Fruit fly (Drosophila melanogaster): ENCODE results near the gene Smr.
A peak's percentile ranks its signal among the peaks of the same experiment; 100 is the strongest.

Smr gene

DNA sequence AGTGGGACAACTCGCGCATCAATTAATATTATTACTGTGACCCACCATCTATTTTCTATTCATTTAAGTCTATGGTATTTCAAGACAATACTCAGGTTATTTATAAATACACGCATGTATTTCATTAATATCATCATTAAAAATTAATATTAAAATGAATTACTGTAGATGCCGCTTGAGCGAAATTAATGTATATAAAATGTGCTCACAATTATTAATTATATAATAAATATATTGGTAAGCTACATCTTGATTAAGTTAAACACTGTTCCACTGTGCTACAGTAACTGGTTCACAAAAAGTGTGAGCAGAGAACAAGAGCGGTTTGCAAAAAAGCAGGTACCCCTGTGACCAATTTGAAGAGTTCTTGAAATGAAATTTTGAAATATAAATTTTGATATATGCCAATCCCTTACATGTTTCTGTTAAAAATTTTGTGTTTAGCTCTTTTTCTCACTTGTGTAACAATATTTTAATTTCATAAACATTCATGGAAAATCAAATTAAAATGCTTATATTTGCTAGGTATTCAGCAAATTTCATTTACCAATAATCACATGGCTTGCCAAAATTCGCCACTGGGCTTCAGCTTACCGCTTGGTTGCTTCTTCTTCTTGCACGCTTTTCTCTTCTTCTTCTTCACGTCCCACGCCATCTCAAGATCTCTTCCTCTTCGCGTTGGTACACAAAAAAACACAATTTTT is 8.7 kb upstream of the Smr start (continued):
- peak; percentile 99 for TF ChIP-seq ab (GFP tag; optimal IDR thresholded peaks at IDR 0.05)
- TF ChIP-seq CHES-1-like (GFP tag; optimal IDR thresholded peaks at IDR 0.05): peak; percentile 100
- TF ChIP-seq Tbp (GFP tag; optimal IDR thresholded peaks at IDR 0.05): no peak
- TF ChIP-seq CG16813 (GFP tag; IDR thresholded peaks at IDR 0.05; ENCODE audit: partially characterized antibody): peak; percentile 58
- TF ChIP-seq gcm2 (GFP tag; optimal IDR thresholded peaks at IDR 0.05): peak; percentile 100
- peak; percentile 99 for TF ChIP-seq esg (GFP tag; conservative IDR thresholded peaks at IDR 0.05)
- peak; percentile 100 for TF ChIP-seq CoRest (tag; optimal IDR thresholded peaks at IDR 0.05)
- TF ChIP-seq NK7.1 (GFP tag; optimal IDR thresholded peaks at IDR 0.05): peak; percentile 100
- TF ChIP-seq CG11723 (GFP tag; optimal IDR thresholded peaks at IDR 0.05): peak; percentile 100
- TF ChIP-seq nerfin-1 (tag; optimal IDR thresholded peaks at IDR 0.05): peak; percentile 99
- peak; percentile 98 for TF ChIP-seq Optix (GFP tag; IDR thresholded peaks at IDR 0.05)
- TF ChIP-seq pita (GFP tag; optimal IDR thresholded peaks at IDR 0.05): no peak
- TF ChIP-seq Spps (tag; optimal IDR thresholded peaks at IDR 0.05): peak; percentile 98
- TF ChIP-seq cad (GFP tag; optimal IDR thresholded peaks at IDR 0.05): no peak
- TF ChIP-seq CG9797 (GFP tag; optimal IDR thresholded peaks at IDR 0.05): peak; percentile 74
- TF ChIP-seq otp (GFP tag; IDR thresholded peaks at IDR 0.05): peak; percentile 98
- TF ChIP-seq slp2 (GFP tag; optimal IDR thresholded peaks at IDR 0.05): peak; percentile 100
- peak; percentile 100 for TF ChIP-seq CG6813 (GFP tag; optimal IDR thresholded peaks at IDR 0.05)
- TF ChIP-seq CG17912 (GFP tag; optimal IDR thresholded peaks at IDR 0.05): peak; percentile 90
- TF ChIP-seq CG6683 (GFP tag; optimal IDR thresholded peaks at IDR 0.05): peak; percentile 99
- TF ChIP-seq Gug (GFP tag; IDR thresholded peaks at IDR 0.05): peak; percentile 99
- TF ChIP-seq Bgb (GFP tag; IDR thresholded peaks at IDR 0.05; ENCODE audit: partially characterized antibody): no peak
- peak; percentile 99 for TF ChIP-seq Lhr (GFP tag; optimal IDR thresholded peaks at IDR 0.05)
- TF ChIP-seq hth (optimal IDR thresholded peaks at IDR 0.05): no peak
- TF ChIP-seq Sin3A (optimal IDR thresholded peaks at IDR 0.05): no peak
- TF ChIP-seq Mes4 (GFP tag; optimal IDR thresholded peaks at IDR 0.05): peak; percentile 100
- TF ChIP-seq chn (GFP tag; optimal IDR thresholded peaks at IDR 0.05): peak; percentile 99
- TF ChIP-seq sima (GFP tag; optimal IDR thresholded peaks at IDR 0.05): peak; percentile 99
- TF ChIP-seq CG11247 (GFP tag; IDR thresholded peaks at IDR 0.05): peak; percentile 99
- TF ChIP-seq Poxn (GFP tag; IDR thresholded peaks at IDR 0.05): peak; percentile 100
- peak; percentile 99 for TF ChIP-seq btn (GFP tag; optimal IDR thresholded peaks at IDR 0.05)
- peak; percentile 99 for TF ChIP-seq CG3726 (GFP tag; IDR thresholded peaks at IDR 0.05)
- peak; percentile 100 for TF ChIP-seq CG12769 (tag; optimal IDR thresholded peaks at IDR 0.05)
- peak; percentile 100 for TF ChIP-seq CG10147 (GFP tag; optimal IDR thresholded peaks at IDR 0.05)
- peak; percentile 100 for TF ChIP-seq Ptx1 (GFP tag; IDR thresholded peaks at IDR 0.05)
- peak; percentile 96 for TF ChIP-seq CG7271 (tag; optimal IDR thresholded peaks at IDR 0.05)
- TF ChIP-seq dmrt11E (tag; optimal IDR thresholded peaks at IDR 0.05): peak; percentile 100
- TF ChIP-seq Myb (GFP tag; optimal IDR thresholded peaks at IDR 0.05): peak; percentile 97
- TF ChIP-seq CG9437 (GFP tag; optimal IDR thresholded peaks at IDR 0.05): peak; percentile 98
- TF ChIP-seq tll (GFP tag; optimal IDR thresholded peaks at IDR 0.05): peak in 1 of 2 experiments; percentile 55
- peak; percentile 99 for TF ChIP-seq D19B (GFP tag; optimal IDR thresholded peaks at IDR 0.05)
- peak; percentile 99 for TF ChIP-seq jumu (GFP tag; optimal IDR thresholded peaks at IDR 0.05)
- peak; percentile 74 for TF ChIP-seq crol (GFP tag; IDR thresholded peaks at IDR 0.05)
- peak; percentile 1 for TF ChIP-seq CG7745 (tag; optimal IDR thresholded peaks at IDR 0.05)
- peak; percentile 95 for TF ChIP-seq CG11696 (GFP tag; IDR thresholded peaks at IDR 0.05)
- TF ChIP-seq CG10274 (GFP tag; optimal IDR thresholded peaks at IDR 0.05): peak; percentile 97
- TF ChIP-seq sd (tag; optimal IDR thresholded peaks at IDR 0.05): peak; percentile 99
- TF ChIP-seq CG4854 (GFP tag; optimal IDR thresholded peaks at IDR 0.05): peak; percentile 100
- TF ChIP-seq dpn (GFP tag; optimal IDR thresholded peaks at IDR 0.05): peak; percentile 100
- peak; percentile 100 for TF ChIP-seq da (GFP tag; optimal IDR thresholded peaks at IDR 0.05)
